Worm (Caenorhabditis elegans): ENCODE measurements around the gene srh-32.

srh-32 gene

DNA sequence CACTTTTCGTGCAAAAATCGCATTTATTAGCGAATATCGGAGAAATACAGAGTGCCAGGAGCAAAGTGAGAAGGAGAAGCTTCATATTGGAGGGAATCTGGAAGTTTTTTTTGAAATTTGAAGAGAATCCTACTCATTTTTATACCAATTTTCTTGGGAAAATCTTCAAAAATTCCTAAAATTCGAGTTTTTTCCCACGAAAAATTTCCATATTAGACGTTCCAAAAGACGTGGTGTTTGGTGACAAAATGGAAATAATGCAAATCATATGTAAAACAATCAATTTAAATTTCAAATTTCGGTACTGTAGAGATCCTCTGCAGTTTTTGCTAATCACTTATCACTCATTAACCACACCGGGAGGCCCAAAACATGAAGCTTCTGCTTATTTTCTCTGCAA lies 16.2 kb upstream of the srh-32 start, which contains the start of the genes F59A1.16 and F59A1.6:
Gene F59A1.16, minus strand, starts transcription at position 101 of the 400 bp plus-strand sequence.
Gene F59A1.6, plus strand, starts transcription at position 285 of the 400 bp plus-strand sequence.
- TF ChIP-seq dao-5 (tag; optimal IDR thresholded peaks at IDR 0.05): no peak
- no peak for TF ChIP-seq W03F9.2 (tag; optimal IDR thresholded peaks at IDR 0.05)
- no peak for TF ChIP-seq him-1 (tag; optimal IDR thresholded peaks at IDR 0.05)

- no peak for TF ChIP-seq W03F9.2 (tag; optimal IDR thresholded peaks at IDR 0.05)
- TF ChIP-seq him-1 (tag; optimal IDR thresholded peaks at IDR 0.05): no peak
- no peak for TF ChIP-seq dao-5 (tag; optimal IDR thresholded peaks at IDR 0.05)
These were observed 14.2 kb upstream of the srh-32 start, which contains the start of gene F59A1.18 for ce11 chrV:17686852-17687251. Gene F59A1.18 (minus strand): TSS chrV:17686952.

- no peak for TF ChIP-seq W03F9.2 (tag; optimal IDR thresholded peaks at IDR 0.05)
- no peak for TF ChIP-seq dao-5 (tag; optimal IDR thresholded peaks at IDR 0.05)
- TF ChIP-seq him-1 (tag; optimal IDR thresholded peaks at IDR 0.05): no peak
These were observed 10.1 kb upstream of the srh-32 start, which contains the start of gene F59A1.13 for ce11 chrV:17690922-17691321. Gene F59A1.13 (minus strand): TSS chrV:17691022.

ce11 chrV:17694260-17694659 lies 6.8 kb upstream of the srh-32 start:
- TF ChIP-seq W03F9.2 (tag; optimal IDR thresholded peaks at IDR 0.05): no peak
- no peak for TF ChIP-seq him-1 (tag; optimal IDR thresholded peaks at IDR 0.05)

- TF ChIP-seq dao-5 (tag; optimal IDR thresholded peaks at IDR 0.05) (no peak), W03F9.2 (tag; optimal IDR thresholded peaks at IDR 0.05) (no peak), him-1 (tag; optimal IDR thresholded peaks at IDR 0.05) (no peak)
These were observed 5.2 kb upstream of the srh-32 start, which contains the start of gene Y26G10.1 for ce11 chrV:17695802-17696201. Gene Y26G10.1 (minus strand): TSS chrV:17695902.

- TF ChIP-seq dao-5 (tag; optimal IDR thresholded peaks at IDR 0.05) (no peak), him-1 (tag; optimal IDR thresholded peaks at IDR 0.05) (no peak), W03F9.2 (tag; optimal IDR thresholded peaks at IDR 0.05) (no peak)
These were observed 4.3 kb upstream of the srh-32 start, which contains the start of gene spp-29 for ce11 chrV:17696753-17697152. Gene spp-29 (minus strand): TSS chrV:17696853.

DNA sequence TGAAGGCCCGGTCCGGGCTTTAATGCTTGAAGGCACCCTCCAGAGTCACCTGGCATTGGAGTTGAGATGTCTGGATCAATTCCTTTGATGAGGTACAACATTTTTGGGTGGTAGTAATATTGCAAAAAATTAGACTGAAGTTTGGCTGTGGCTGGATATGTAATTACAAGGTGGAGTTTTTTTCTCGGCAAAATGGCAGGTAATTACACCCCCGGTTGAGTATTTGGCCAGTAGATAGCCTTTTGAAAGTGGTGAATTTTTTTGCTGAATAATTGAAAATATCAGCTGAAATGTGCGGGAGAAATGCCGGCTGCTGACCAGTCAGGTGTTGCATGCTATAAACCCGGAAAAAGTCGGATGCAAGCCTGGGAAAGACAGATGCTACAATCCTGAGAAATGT lies 1.9 kb upstream of the srh-32 start, which contains the start of gene Y26G10.4:
Gene Y26G10.4, minus strand, starts transcription at position 101 of the 400 bp plus-strand sequence.
- TF ChIP-seq dao-5 (tag; optimal IDR thresholded peaks at IDR 0.05) (no peak), him-1 (tag; optimal IDR thresholded peaks at IDR 0.05) (no peak), W03F9.2 (tag; optimal IDR thresholded peaks at IDR 0.05) (no peak)

ce11 chrV:17699659-17700058 lies 1.4 kb upstream of the srh-32 start, which contains the start of gene Y26G10.6:
Gene Y26G10.6 (plus strand): TSS chrV:17699959.
- TF ChIP-seq W03F9.2 (tag; optimal IDR thresholded peaks at IDR 0.05) (no peak), dao-5 (tag; optimal IDR thresholded peaks at IDR 0.05) (no peak), him-1 (tag; optimal IDR thresholded peaks at IDR 0.05) (no peak)

DNA sequence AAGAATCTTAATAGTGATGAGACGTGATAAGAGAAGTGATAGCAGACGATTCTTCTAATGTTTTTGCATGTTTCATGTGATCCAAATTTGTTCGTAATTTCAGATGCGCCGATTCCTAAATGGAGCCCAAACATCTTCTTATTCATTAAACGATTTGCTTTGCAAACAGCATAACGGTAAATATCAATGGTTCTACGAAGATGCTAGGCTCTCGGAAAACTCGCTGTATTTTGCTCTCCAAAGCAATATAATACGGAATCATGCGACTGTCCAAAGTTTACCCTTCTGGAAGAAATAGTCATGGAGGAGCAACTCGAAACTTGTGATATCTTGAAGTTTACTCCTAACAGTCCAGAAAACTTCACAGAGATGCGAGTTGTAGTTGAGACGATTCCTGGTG lies 4.8 kb downstream of the srh-32 start, which contains the start of gene W06D12.6:
Gene W06D12.6, plus strand, starts transcription at position 301 of the 400 bp plus-strand sequence.
- no peak for TF ChIP-seq him-1 (tag; optimal IDR thresholded peaks at IDR 0.05)
- no peak for TF ChIP-seq W03F9.2 (tag; optimal IDR thresholded peaks at IDR 0.05)
- TF ChIP-seq dao-5 (tag; optimal IDR thresholded peaks at IDR 0.05): no peak

DNA sequence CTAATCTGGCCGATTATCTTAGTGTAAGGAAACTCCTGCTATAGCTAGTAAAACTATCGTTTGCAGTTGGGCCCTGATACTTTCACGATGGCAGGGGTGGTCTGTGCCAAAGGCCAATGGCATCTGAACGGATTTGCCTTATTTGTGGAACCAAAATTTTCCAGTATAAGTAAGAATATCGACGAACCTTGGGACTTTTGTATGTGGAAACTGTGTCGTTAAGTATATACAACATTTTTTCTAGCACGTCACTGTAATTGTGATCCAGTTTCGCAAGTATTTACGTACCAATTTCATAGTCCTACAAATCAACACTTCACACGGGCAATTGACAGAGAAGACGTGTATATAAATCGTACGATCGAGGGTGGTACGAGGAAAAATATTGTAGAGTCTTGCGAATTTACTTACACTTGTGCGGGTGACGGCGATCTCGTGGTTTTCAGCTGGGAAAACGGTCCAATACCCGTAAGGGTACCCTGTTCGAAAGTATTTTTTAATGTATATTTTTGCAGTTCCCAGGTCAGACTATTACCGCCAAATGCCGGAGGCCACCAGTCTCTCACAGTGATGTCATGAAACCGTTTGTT lies 5.3 kb downstream of the srh-32 start:
- TF ChIP-seq dao-5 (tag; optimal IDR thresholded peaks at IDR 0.05): no peak
- no peak for TF ChIP-seq him-1 (tag; optimal IDR thresholded peaks at IDR 0.05)
- TF ChIP-seq W03F9.2 (tag; optimal IDR thresholded peaks at IDR 0.05): no peak

- no peak for TF ChIP-seq dao-5 (tag; optimal IDR thresholded peaks at IDR 0.05)
- no peak for TF ChIP-seq W03F9.2 (tag; optimal IDR thresholded peaks at IDR 0.05)
- TF ChIP-seq him-1 (tag; optimal IDR thresholded peaks at IDR 0.05): no peak
These were observed 6.0 kb downstream of the srh-32 start, which contains the start of gene srh-31 for ce11 chrV:17707022-17707421. Gene srh-31 (plus strand): TSS chrV:17707322.

DNA sequence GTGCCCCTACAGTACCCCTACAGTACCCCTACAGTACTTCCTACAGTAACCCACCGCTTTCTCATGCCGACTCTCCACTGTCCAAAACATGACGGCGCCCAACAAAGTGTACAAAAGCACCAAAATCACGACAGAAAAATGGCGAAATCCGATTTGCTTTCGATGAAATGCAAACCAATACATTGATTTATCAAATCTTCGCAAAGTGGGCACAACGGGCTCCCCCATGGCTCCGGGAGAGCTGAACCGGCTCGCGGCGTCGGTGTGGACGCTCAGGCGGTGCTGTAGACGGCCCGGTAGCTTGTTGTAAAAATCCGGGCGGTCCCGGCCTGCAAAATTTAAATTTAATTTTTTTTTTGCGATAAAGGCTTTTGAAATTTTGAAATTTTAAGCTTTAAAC lies 11.3 kb downstream of the srh-32 start:
- no peak for TF ChIP-seq him-1 (tag; optimal IDR thresholded peaks at IDR 0.05)

DNA sequence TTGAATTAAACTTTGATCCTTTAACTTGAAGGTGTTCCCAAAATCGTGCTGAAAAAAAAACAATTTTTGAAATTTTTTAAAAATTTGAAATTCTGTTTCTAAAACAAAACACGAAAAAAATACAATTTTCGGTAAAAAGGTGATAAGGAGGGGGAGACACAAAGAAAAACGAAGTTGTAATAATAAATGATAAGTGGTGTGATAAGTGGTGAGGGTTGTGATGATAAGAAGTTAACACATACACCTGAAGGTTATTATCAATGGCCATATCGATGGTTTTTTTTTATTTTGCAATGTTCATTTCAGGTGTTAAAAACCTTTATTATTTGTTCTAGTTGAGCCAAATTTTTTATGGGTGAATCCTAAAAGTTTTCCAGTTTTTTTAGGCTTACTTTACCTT lies 13.3 kb downstream of the srh-32 start, which contains the start of gene twk-33:
Gene twk-33, minus strand, starts transcription at position 48 of the 400 bp plus-strand sequence.
- TF ChIP-seq dao-5 (tag; optimal IDR thresholded peaks at IDR 0.05) (no peak), W03F9.2 (tag; optimal IDR thresholded peaks at IDR 0.05) (no peak), him-1 (tag; optimal IDR thresholded peaks at IDR 0.05) (no peak)

DNA sequence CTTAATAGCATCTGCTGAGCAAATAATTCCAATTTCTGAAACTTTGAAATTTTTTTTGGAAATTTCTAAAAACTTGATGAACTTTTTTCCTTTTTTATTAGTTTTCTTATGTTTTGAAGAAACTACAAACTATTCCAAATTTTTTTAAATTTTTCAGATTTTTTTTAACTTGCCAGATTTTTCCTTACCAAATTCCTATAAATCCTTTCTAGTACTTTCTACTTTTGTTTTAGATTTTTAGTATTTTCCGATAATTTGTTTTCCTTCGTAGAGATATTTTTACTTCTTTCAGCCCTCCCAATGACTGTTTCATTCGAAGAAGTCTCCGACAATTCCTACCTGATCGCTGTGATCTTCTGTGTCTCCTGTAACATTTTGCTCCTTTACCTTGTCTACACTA lies 17.6 kb downstream of the srh-32 start, which contains the start of gene str-77:
Gene str-77, plus strand, starts transcription at position 301 of the 400 bp plus-strand sequence.
- TF ChIP-seq W03F9.2 (tag; optimal IDR thresholded peaks at IDR 0.05) (no peak), dao-5 (tag; optimal IDR thresholded peaks at IDR 0.05) (no peak), him-1 (tag; optimal IDR thresholded peaks at IDR 0.05) (no peak)
